Worm (Caenorhabditis elegans): ENCODE data around the gene trpp-5.

DNA sequence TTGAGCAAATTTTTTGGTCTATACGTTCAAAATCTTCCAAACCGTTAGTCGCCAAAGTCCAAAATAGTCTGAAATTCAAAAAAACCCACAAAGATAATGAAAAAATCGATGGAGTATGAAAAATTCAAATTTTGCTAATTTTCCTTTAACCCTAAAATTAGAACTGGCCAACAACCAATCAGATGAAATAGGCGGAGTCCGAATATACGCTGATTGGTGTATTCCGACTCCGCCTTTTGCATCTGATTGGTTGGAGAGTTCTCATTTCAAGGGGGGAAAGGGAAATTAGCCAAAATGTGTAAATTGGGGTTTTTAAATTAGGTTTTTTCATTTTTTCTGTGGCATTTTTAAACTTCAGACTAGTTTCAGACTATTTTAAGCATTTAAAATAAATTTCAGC, 2.4 kb upstream of the trpp-5 start:
- TF ChIP-seq unc-120 (tag; optimal IDR thresholded peaks at IDR 0.05; ENCODE audit: poor library complexity, severe bottlenecking) (no peak), nhr-237 (tag; optimal IDR thresholded peaks at IDR 0.05) (no peak)

All from whole organism, mixed stage, embryonic.